Fruit fly (Drosophila melanogaster) Kc167 (cell line): ENCODE results near the gene CG4950.

Experiments used
- Myc ChIP-seq: fragments of >200 bp; optimal IDR thresholded peaks from 2 replicates; lab custom pipeline; 2017; ENCODE audit warnings: missing external identifiers
- Sin3A ChIP-seq: fragments of >200 bp; optimal IDR thresholded peaks from 2 replicates; lab custom pipeline; 2018; ENCODE audit warnings: missing external identifiers
- h ChIP-seq: fragments of >200 bp; optimal IDR thresholded peaks from 3 replicates; lab custom pipeline; 2018; ENCODE audit warnings: missing external identifiers
- insv ChIP-seq: fragments of >200 bp; optimal IDR thresholded peaks from 3 replicates; lab custom pipeline; 2018; ENCODE audit warnings: missing external identifiers
- psq ChIP-seq: fragments of >200 bp; optimal IDR thresholded peaks from 2 replicates; lab custom pipeline; 2017; ENCODE audit warnings: missing external identifiers
- ttk ChIP-seq: sonication (Bioruptor generic); optimal IDR thresholded peaks from 2 replicates; lab custom pipeline; 2017; ENCODE audit warnings: missing external identifiers

Gene CG4950

dm6 chr3L:16268106-16268733, at the start of gene CG4950:
Gene CG4950 (minus strand): TSS chr3L:16268156.
- TF ChIP-seq psq (no peak), Sin3A (no peak), insv (no peak), ttk (lab: Kevin White, UChicago) (no peak), h (lab: Kevin White, UChicago) (no peak), Myc (lab: Kevin White, UChicago) (no peak)

dm6 chr3L:16317724-16318123, 49.8 kb upstream of the CG4950 start, which contains the start of gene Nplp3:
Gene Nplp3 (plus strand): TSS chr3L:16318024.
- TF ChIP-seq psq (no peak), Myc (lab: Kevin White, UChicago) (no peak), Sin3A (no peak), h (lab: Kevin White, UChicago) (no peak), insv (no peak), ttk (lab: Kevin White, UChicago) (no peak)

dm6 chr3L:16313985-16314384, 46.0 kb upstream of the CG4950 start, which contains the start of gene CG13062:
Gene CG13062 (plus strand): TSS chr3L:16314285.
- TF ChIP-seq Sin3A (no peak), ttk (lab: Kevin White, UChicago) (no peak), Myc (lab: Kevin White, UChicago) (no peak), h (lab: Kevin White, UChicago) (no peak), psq (no peak), insv (no peak)

- TF ChIP-seq ttk (lab: Kevin White, UChicago) (no peak), psq (no peak), insv (no peak), Myc (lab: Kevin White, UChicago) (no peak), h (lab: Kevin White, UChicago) (no peak)
Measured at dm6 chr3L:16309972-16310371, 42.0 kb upstream of the CG4950 start.

dm6 chr3L:16308380-16308779, 40.4 kb upstream of the CG4950 start, which contains the start of gene CG13042:
Gene CG13042 (minus strand): TSS chr3L:16308480.
- TF ChIP-seq psq (no peak), Myc (lab: Kevin White, UChicago) (no peak)

- TF ChIP-seq insv (no peak), Myc (lab: Kevin White, UChicago) (no peak), ttk (lab: Kevin White, UChicago) (no peak), psq (no peak)
Measured at dm6 chr3L:16305820-16306650, 38.1 kb upstream of the CG4950 start, which contains the start of the genes CG13043 and CG13063. Gene CG13043 (minus strand): TSS chr3L:16305870. Gene CG13063 (plus strand): TSS chr3L:16306600.

dm6 chr3L:16303982-16304381, 36.0 kb upstream of the CG4950 start, which contains the start of gene CG43249:
Gene CG43249 (plus strand): TSS chr3L:16304282.
- no peak for TF ChIP-seq Sin3A
- TF ChIP-seq ttk (lab: Kevin White, UChicago) = no peak
- TF ChIP-seq psq = no peak

- TF ChIP-seq insv (no peak), Myc (lab: Kevin White, UChicago) (no peak), h (lab: Kevin White, UChicago) (no peak), ttk (lab: Kevin White, UChicago) (no peak), Sin3A (no peak)
Measured at dm6 chr3L:16303078-16303477, 35.1 kb upstream of the CG4950 start, which contains the start of gene CG13044. Gene CG13044 (minus strand): TSS chr3L:16303178.

- TF ChIP-seq psq = no peak
- TF ChIP-seq insv = no peak
- no peak for TF ChIP-seq ttk (lab: Kevin White, UChicago)
- no peak for TF ChIP-seq h (lab: Kevin White, UChicago)
- TF ChIP-seq Sin3A = no peak
- TF ChIP-seq Myc (lab: Kevin White, UChicago) = no peak
Measured at dm6 chr3L:16301153-16301552, 33.2 kb upstream of the CG4950 start, which contains the start of gene CG4982. Gene CG4982 (plus strand): TSS chr3L:16301453.

- no peak for TF ChIP-seq Myc (lab: Kevin White, UChicago)
Measured at dm6 chr3L:16295447-16295846, 27.5 kb upstream of the CG4950 start, which contains the start of gene CG4962. Gene CG4962 (minus strand): TSS chr3L:16295547.

- TF ChIP-seq h (lab: Kevin White, UChicago) (no peak), Sin3A (no peak), insv (no peak), Myc (lab: Kevin White, UChicago) (no peak), psq (no peak), ttk (lab: Kevin White, UChicago) (no peak)
Measured at dm6 chr3L:16291678-16292077, 23.7 kb upstream of the CG4950 start.

- TF ChIP-seq psq (no peak), insv (no peak), Myc (lab: Kevin White, UChicago) (no peak), Sin3A (no peak), h (lab: Kevin White, UChicago) (no peak), ttk (lab: Kevin White, UChicago) (no peak)
Measured at dm6 chr3L:16290850-16291249, 22.9 kb upstream of the CG4950 start, which contains the start of gene CG13045. Gene CG13045 (minus strand): TSS chr3L:16290950.

- TF ChIP-seq ttk (lab: Kevin White, UChicago) (no peak), Myc (lab: Kevin White, UChicago) (no peak), insv (no peak), Sin3A (no peak), psq (no peak), h (lab: Kevin White, UChicago) (no peak)
Measured at dm6 chr3L:16289067-16289466, 21.1 kb upstream of the CG4950 start.
